Fruit fly (Drosophila melanogaster): ENCODE results near the gene CG4511.

Gene CG4511

DNA sequence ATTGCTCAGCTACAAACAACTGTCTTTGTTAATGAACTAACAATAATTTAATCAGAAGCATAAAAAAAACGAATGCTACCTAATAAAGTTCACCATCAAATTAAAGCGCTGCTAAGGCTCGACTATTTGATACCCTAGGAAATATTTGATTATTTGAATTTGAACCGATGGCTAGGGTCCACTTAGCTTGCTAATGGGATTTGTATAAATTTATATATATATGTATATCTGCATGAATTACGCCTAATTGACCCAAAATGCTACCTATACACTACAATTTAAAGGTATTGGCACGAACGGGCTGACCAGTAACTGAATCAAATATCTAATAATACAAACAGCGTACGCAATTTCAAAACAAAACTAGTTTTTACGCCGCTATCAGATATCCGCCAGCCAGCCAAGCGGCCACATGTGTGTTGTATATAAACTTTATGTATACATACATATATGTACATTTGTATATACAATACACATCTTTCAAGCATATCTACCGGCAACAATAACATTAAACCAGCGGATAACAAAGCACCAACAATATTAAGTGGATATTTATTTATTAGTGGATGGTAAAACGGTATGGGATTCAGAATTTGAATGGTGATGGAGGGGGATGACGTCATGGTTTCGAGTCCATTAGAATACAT, 29.9 kb downstream of the CG4511 start (continued):
- TF ChIP-seq CG17328 (GFP tag; IDR thresholded peaks at IDR 0.05) (peak; percentile 52), kah (GFP tag; optimal IDR thresholded peaks at IDR 0.05) (peak; percentile 37), abd-A (tag; optimal IDR thresholded peaks at IDR 0.05) (peak; percentile 82), lab (GFP tag; optimal IDR thresholded peaks at IDR 0.05) (peak; percentile 93), Awh (GFP tag; IDR thresholded peaks at IDR 0.05) (peak; percentile 89), CG9215 (GFP tag; IDR thresholded peaks at IDR 0.05) (peak; percentile 72), da (GFP tag; optimal IDR thresholded peaks at IDR 0.05) (no peak), CG9797 (GFP tag; optimal IDR thresholded peaks at IDR 0.05) (no peak), CG2875 (GFP tag; optimal IDR thresholded peaks at IDR 0.05) (peak; percentile 35), CG12769 (tag; optimal IDR thresholded peaks at IDR 0.05) (peak; percentile 64), CG14965 (GFP tag; optimal IDR thresholded peaks at IDR 0.05; ENCODE audit: borderline replicate concordance) (no peak), CG3281 (GFP tag; optimal IDR thresholded peaks at IDR 0.05) (peak; percentile 87), CG13296 (GFP tag; optimal IDR thresholded peaks at IDR 0.05) (peak; percentile 87), Rx (GFP tag; IDR thresholded peaks at IDR 0.05) (peak; percentile 67), sisA (GFP tag; IDR thresholded peaks at IDR 0.05) (peak; percentile 80), Mad (GFP tag; optimal IDR thresholded peaks at IDR 0.05) (no peak), CG3995 (GFP tag; optimal IDR thresholded peaks at IDR 0.05) (peak; percentile 24), Poxn (GFP tag; IDR thresholded peaks at IDR 0.05) (peak; percentile 51), D19A (tag; optimal IDR thresholded peaks at IDR 0.05) (peak; percentile 82), CG17802 (tag; optimal IDR thresholded peaks at IDR 0.05) (no peak), TFAM (GFP tag; optimal IDR thresholded peaks at IDR 0.05) (no peak), otp (GFP tag; IDR thresholded peaks at IDR 0.05) (peak; percentile 52; the same call in 1 of the 3 replicates), bbx (GFP tag; IDR thresholded peaks at IDR 0.05; ENCODE audit: partially characterized antibody) (no peak), CG1024 (GFP tag; IDR thresholded peaks at IDR 0.05) (peak; percentile 65; the same call in 1 of the 2 replicates), CG2116 (GFP tag; optimal IDR thresholded peaks at IDR 0.05) (no peak), CG6175 (GFP tag; IDR thresholded peaks at IDR 0.05) (peak; percentile 85), CTCF (GFP tag; optimal IDR thresholded peaks at IDR 0.05) (no peak), disco-r (GFP tag; optimal IDR thresholded peaks at IDR 0.05) (no peak), Side (GFP tag; optimal IDR thresholded peaks at IDR 0.05) (no peak), kni (GFP tag; optimal IDR thresholded peaks at IDR 0.05) (peak; percentile 26), CG6654 (GFP tag; optimal IDR thresholded peaks at IDR 0.05) (no peak), H2.0 (GFP tag; IDR thresholded peaks at IDR 0.05) (peak; percentile 70), exex (tag; optimal IDR thresholded peaks at IDR 0.05) (peak; percentile 67), jigr1 (GFP tag; IDR thresholded peaks at IDR 0.05) (peak; percentile 63), CG8281 (tag; optimal IDR thresholded peaks at IDR 0.05) (peak; percentile 54), CG11247 (GFP tag; IDR thresholded peaks at IDR 0.05) (peak; percentile 79), Aef1 (GFP tag; IDR thresholded peaks at IDR 0.05) (peak; percentile 80), sens (GFP tag) (peak; percentile 78), odd (GFP tag; optimal IDR thresholded peaks at IDR 0.05) (peak; percentile 45), chif (GFP tag; optimal IDR thresholded peaks at IDR 0.05) (no peak), bab2 (GFP tag; optimal IDR thresholded peaks at IDR 0.05) (peak; percentile 19), CG30403 (GFP tag; optimal IDR thresholded peaks at IDR 0.05) (peak; percentile 62), CG5245 (GFP tag; optimal IDR thresholded peaks at IDR 0.05) (peak; percentile 42), mirr (GFP tag; optimal IDR thresholded peaks at IDR 0.05) (peak; percentile 59), ash1 (GFP tag; optimal IDR thresholded peaks at IDR 0.05) (no peak), chinmo (GFP tag; IDR thresholded peaks at IDR 0.05; ENCODE audit: partially characterized antibody) (0 out of 4 replicates have a peak, but pooled peaks have one; percentile 54), ab (GFP tag; optimal IDR thresholded peaks at IDR 0.05) (no peak), tx (GFP tag; optimal IDR thresholded peaks at IDR 0.05) (no peak), CG2678 (tag; optimal IDR thresholded peaks at IDR 0.05) (peak; percentile 90), NK7.1 (GFP tag; optimal IDR thresholded peaks at IDR 0.05) (no peak), Hey (tag; optimal IDR thresholded peaks at IDR 0.05) (no peak)

Data from whole organism, embryonic.